Fruit fly (Drosophila melanogaster) whole organism: ENCODE data around the gene Iru.

ENCODE experiments used
- CG8478 ChIP-seq: fragments of >200 bp; optimal IDR thresholded peaks from 2 replicates; lab custom pipeline; 2018; ENCODE audit warnings: inconsistent platforms
- Dll ChIP-seq: fragments of >200 bp; optimal IDR thresholded peaks from 2 replicates; lab custom pipeline; 2017
- pan ChIP-seq: fragments of >200 bp; optimal IDR thresholded peaks from 2 replicates; lab custom pipeline; 2017
- psq ChIP-seq: fragments of >200 bp; optimal IDR thresholded peaks from 2 replicates; lab custom pipeline; 2017
- usp ChIP-seq: fragments of >200 bp; optimal IDR thresholded peaks from 2 replicates; lab custom pipeline; 2017; ENCODE audit warnings: missing biosample characterization, missing genetic modification characterization, mixed read lengths

DNA sequence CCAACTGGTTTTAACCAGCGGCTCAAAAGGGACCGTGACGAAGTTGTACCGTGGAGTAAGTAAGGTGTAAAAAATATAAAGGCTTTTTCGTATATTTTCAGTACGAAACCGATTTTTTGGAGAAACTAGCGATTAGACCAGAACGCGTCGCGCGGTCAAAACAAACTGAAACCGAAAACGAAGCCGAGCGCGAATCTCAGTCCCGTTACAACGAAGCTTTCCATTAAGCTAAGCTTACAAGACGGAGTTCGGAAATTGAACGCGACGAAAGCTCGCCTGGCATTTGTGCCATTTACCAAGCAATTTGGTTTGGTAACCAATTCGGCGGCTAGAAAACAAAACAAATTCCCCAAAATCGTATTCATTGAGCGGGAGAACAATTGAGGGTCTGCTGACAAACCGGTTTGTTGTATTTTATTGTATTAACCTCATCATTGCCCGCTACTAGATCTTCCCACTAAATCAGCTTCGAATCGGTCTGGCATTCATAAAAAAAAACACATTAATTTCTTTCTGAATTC lies 4.5 kb upstream of the Iru start:
- TF ChIP-seq CG8478 (lab: Kevin White, UChicago): no peak
- TF ChIP-seq psq (lab: Kevin White, UChicago): no peak
- TF ChIP-seq pan (lab: Kevin White, UChicago): no peak
- TF ChIP-seq usp: no peak
- TF ChIP-seq Dll (lab: Kevin White, UChicago): no peak
